Worm (Caenorhabditis elegans): Measurements from ENCODE around the gene T19C4.5.

The T19C4.5 gene

ce11 chrV:11171906-11172305 lies at the start of gene T19C4.5:
T19C4.5 (plus strand) TSS chrV:11172213.
- TF ChIP-seq ceh-13 (GFP tag; optimal IDR thresholded peaks at IDR 0.05) (no peak), ets-7 (tag; optimal IDR thresholded peaks at IDR 0.05) (no peak), scrt-1 (GFP tag; IDR thresholded peaks at IDR 0.05) (no peak), ceh-36 (tag; optimal IDR thresholded peaks at IDR 0.05) (no peak), flt-1 (GFP tag; IDR thresholded peaks at IDR 0.05) (no peak), hnd-1 (tag; optimal IDR thresholded peaks at IDR 0.05) (no peak), F13C5.2 (tag; optimal IDR thresholded peaks at IDR 0.05) (no peak), ama-1 (optimal IDR thresholded peaks at IDR 0.05) (no peak), hmg-4 (GFP tag; optimal IDR thresholded peaks at IDR 0.05) (no peak), tbx-11 (GFP tag; IDR thresholded peaks at IDR 0.05) (no peak), tbx-37 (GFP tag; conservative IDR thresholded peaks at IDR 0.05) (no peak), aly-1 (tag; optimal IDR thresholded peaks at IDR 0.05) (no peak)

ce11 chrV:11122466-11122865 lies 49.5 kb upstream of the T19C4.5 start, which contains the start of gene mboa-2:
mboa-2 (minus strand) TSS chrV:11122493.
- TF ChIP-seq tbx-11 (GFP tag; IDR thresholded peaks at IDR 0.05) (no peak), hmbx-1 (tag; optimal IDR thresholded peaks at IDR 0.05) (no peak), ceh-13 (GFP tag; optimal IDR thresholded peaks at IDR 0.05) (no peak)

- TF ChIP-seq tra-4 (tag; optimal IDR thresholded peaks at IDR 0.05): no peak
- peak; percentile 36 for TF ChIP-seq F13C5.2 (tag; optimal IDR thresholded peaks at IDR 0.05)
- no peak for TF ChIP-seq hmbx-1 (tag; optimal IDR thresholded peaks at IDR 0.05)
- TF ChIP-seq aly-1 (tag; optimal IDR thresholded peaks at IDR 0.05): no peak
- no peak for TF ChIP-seq ceh-13 (GFP tag; optimal IDR thresholded peaks at IDR 0.05)
- TF ChIP-seq sea-1 (GFP tag; conservative IDR thresholded peaks at IDR 0.05): no peak
- no peak for TF ChIP-seq ama-1 (optimal IDR thresholded peaks at IDR 0.05)
- TF ChIP-seq tbx-37 (GFP tag; conservative IDR thresholded peaks at IDR 0.05): peak; percentile 76; the same call in 1 of the 2 replicates
- TF ChIP-seq B0310.2 (tag; optimal IDR thresholded peaks at IDR 0.05): no peak
- TF ChIP-seq ceh-36 (tag; optimal IDR thresholded peaks at IDR 0.05): no peak
- peak; percentile 38 for TF ChIP-seq hmg-4 (GFP tag; optimal IDR thresholded peaks at IDR 0.05)
- no peak for TF ChIP-seq flt-1 (GFP tag; IDR thresholded peaks at IDR 0.05)
- 0 out of 2 replicates have a peak, but pooled peaks have one; percentile 36 for TF ChIP-seq tbx-11 (GFP tag; IDR thresholded peaks at IDR 0.05)
- TF ChIP-seq ets-7 (tag; optimal IDR thresholded peaks at IDR 0.05): no peak
- TF ChIP-seq hnd-1 (tag; optimal IDR thresholded peaks at IDR 0.05): no peak
Measured at ce11 chrV:11123817-11124337, 48.1 kb upstream of the T19C4.5 start, which contains the start of the genes atp-5 and lmtr-3. atp-5 (minus strand) TSS chrV:11123867. lmtr-3 (plus strand) TSS chrV:11124186.

ce11 chrV:11124922-11125321 lies 47.1 kb upstream of the T19C4.5 start, which contains the start of gene C06H2.2:
C06H2.2 (plus strand) TSS chrV:11125222.
- TF ChIP-seq flt-1 (GFP tag; IDR thresholded peaks at IDR 0.05): no peak
- no peak for TF ChIP-seq aly-1 (tag; optimal IDR thresholded peaks at IDR 0.05)
- no peak for TF ChIP-seq tbx-37 (GFP tag; conservative IDR thresholded peaks at IDR 0.05)
- TF ChIP-seq tbx-11 (GFP tag; IDR thresholded peaks at IDR 0.05): no peak
- no peak for TF ChIP-seq ama-1 (optimal IDR thresholded peaks at IDR 0.05)
- no peak for TF ChIP-seq ceh-36 (tag; optimal IDR thresholded peaks at IDR 0.05)

ce11 chrV:11127197-11127596 lies 44.8 kb upstream of the T19C4.5 start, which contains the start of gene jmjd-5:
jmjd-5 (plus strand) TSS chrV:11127497.
- TF ChIP-seq tra-4 (tag; optimal IDR thresholded peaks at IDR 0.05): no peak
- no peak for TF ChIP-seq ama-1 (optimal IDR thresholded peaks at IDR 0.05)
- TF ChIP-seq sea-1 (GFP tag; conservative IDR thresholded peaks at IDR 0.05): no peak
- no peak for TF ChIP-seq ceh-36 (tag; optimal IDR thresholded peaks at IDR 0.05)
- TF ChIP-seq ets-7 (tag; optimal IDR thresholded peaks at IDR 0.05): no peak
- no peak for TF ChIP-seq pes-1 (GFP tag; IDR thresholded peaks at IDR 0.05)
- TF ChIP-seq ceh-13 (GFP tag; optimal IDR thresholded peaks at IDR 0.05): no peak
- no peak for TF ChIP-seq aly-1 (tag; optimal IDR thresholded peaks at IDR 0.05)
- TF ChIP-seq flt-1 (GFP tag; IDR thresholded peaks at IDR 0.05): no peak
- no peak for TF ChIP-seq hmg-4 (GFP tag; optimal IDR thresholded peaks at IDR 0.05)
- TF ChIP-seq F13C5.2 (tag; optimal IDR thresholded peaks at IDR 0.05): no peak
- TF ChIP-seq B0310.2 (tag; optimal IDR thresholded peaks at IDR 0.05): no peak
- TF ChIP-seq tbx-11 (GFP tag; IDR thresholded peaks at IDR 0.05): no peak
- no peak for TF ChIP-seq hnd-1 (tag; optimal IDR thresholded peaks at IDR 0.05)
- TF ChIP-seq scrt-1 (GFP tag; IDR thresholded peaks at IDR 0.05): no peak
- no peak for TF ChIP-seq hmbx-1 (tag; optimal IDR thresholded peaks at IDR 0.05)
- TF ChIP-seq tbx-37 (GFP tag; conservative IDR thresholded peaks at IDR 0.05): no peak

- TF ChIP-seq sea-1 (GFP tag; conservative IDR thresholded peaks at IDR 0.05): no peak
- TF ChIP-seq tra-4 (tag; optimal IDR thresholded peaks at IDR 0.05): no peak
- TF ChIP-seq tbx-37 (GFP tag; conservative IDR thresholded peaks at IDR 0.05): no peak
- no peak for TF ChIP-seq pes-1 (GFP tag; IDR thresholded peaks at IDR 0.05)
- no peak for TF ChIP-seq B0310.2 (tag; optimal IDR thresholded peaks at IDR 0.05)
- TF ChIP-seq ama-1 (optimal IDR thresholded peaks at IDR 0.05): no peak
- no peak for TF ChIP-seq F13C5.2 (tag; optimal IDR thresholded peaks at IDR 0.05)
- no peak for TF ChIP-seq hnd-1 (tag; optimal IDR thresholded peaks at IDR 0.05)
- TF ChIP-seq ceh-36 (tag; optimal IDR thresholded peaks at IDR 0.05): no peak
- TF ChIP-seq aly-1 (tag; optimal IDR thresholded peaks at IDR 0.05): no peak
- no peak for TF ChIP-seq ceh-13 (GFP tag; optimal IDR thresholded peaks at IDR 0.05)
- no peak for TF ChIP-seq hmbx-1 (tag; optimal IDR thresholded peaks at IDR 0.05)
- TF ChIP-seq hmg-4 (GFP tag; optimal IDR thresholded peaks at IDR 0.05): no peak
- no peak for TF ChIP-seq tbx-11 (GFP tag; IDR thresholded peaks at IDR 0.05)
- no peak for TF ChIP-seq ets-7 (tag; optimal IDR thresholded peaks at IDR 0.05)
Measured at ce11 chrV:11131801-11132200, 40.2 kb upstream of the T19C4.5 start.

ce11 chrV:11133516-11133915 lies 38.5 kb upstream of the T19C4.5 start:
- no peak for TF ChIP-seq hmg-4 (GFP tag; optimal IDR thresholded peaks at IDR 0.05)
- no peak for TF ChIP-seq aly-1 (tag; optimal IDR thresholded peaks at IDR 0.05)
- TF ChIP-seq tbx-11 (GFP tag; IDR thresholded peaks at IDR 0.05): no peak
- TF ChIP-seq B0310.2 (tag; optimal IDR thresholded peaks at IDR 0.05): no peak
- TF ChIP-seq flt-1 (GFP tag; IDR thresholded peaks at IDR 0.05): no peak
- no peak for TF ChIP-seq hnd-1 (tag; optimal IDR thresholded peaks at IDR 0.05)

All from whole organism, early embryonic.